Worm (Caenorhabditis elegans) whole organism, L2 larva: ENCODE data around the gene set-2.
A peak's percentile ranks its signal among the peaks of the same experiment; 100 is the strongest.

Experiments used
- C34F6.9 ChIP-seq: fragments of 150-350 bp; optimal IDR thresholded peaks from 2 replicates; lab custom pipeline; 2014; ENCODE audit warnings: missing biosample characterization, missing genetic modification characterization
- F13H6.1 ChIP-seq: sonication (generic microtip); optimal IDR thresholded peaks from 2 replicates; lab custom pipeline; 2016; ENCODE audit warnings: missing genetic modification characterization, missing compliant biosample characterization
- Y55F3AM.14 ChIP-seq: fragments of 200-800 bp; sonication (Bioruptor generic); optimal IDR thresholded peaks from 2 replicates; lab custom pipeline; 2018; ENCODE audit warnings: mild to moderate bottlenecking, missing genetic modification characterization, missing compliant biosample characterization
- ZK546.5 ChIP-seq: sonication (generic microtip); optimal IDR thresholded peaks from 2 replicates; lab custom pipeline; 2017; ENCODE audit warnings: missing biosample characterization, missing genetic modification characterization
- alr-1 ChIP-seq: fragments of 150-350 bp; optimal IDR thresholded peaks from 2 replicates; lab custom pipeline; 2014; ENCODE audit warnings: missing biosample characterization, missing genetic modification characterization
- aly-2 ChIP-seq: fragments of 150-350 bp; optimal IDR thresholded peaks from 2 replicates; lab custom pipeline; 2014; ENCODE audit warnings: missing biosample characterization, missing genetic modification characterization
- ama-1 ChIP-seq: fragments of 150-350 bp; optimal IDR thresholded peaks from 2 replicates; lab custom pipeline; 2018; ENCODE audit warnings: inconsistent platforms
- blmp-1 ChIP-seq: sonication (generic microtip); optimal IDR thresholded peaks from 2 replicates; lab custom pipeline; 2017; ENCODE audit warnings: missing genetic modification characterization, mild to moderate bottlenecking, missing compliant biosample characterization, antibody characterized with exemption, moderate library complexity; ENCODE audit not compliant: insufficient read depth
- crh-2 ChIP-seq: sonication (generic microtip); optimal IDR thresholded peaks from 2 replicates; lab custom pipeline; 2017; ENCODE audit warnings: missing biosample characterization, missing genetic modification characterization
- dmd-4 ChIP-seq: sonication (generic microtip); optimal IDR thresholded peaks from 2 replicates; lab custom pipeline; 2017; ENCODE audit warnings: missing biosample characterization, missing genetic modification characterization
- elt-3 ChIP-seq: sonication (generic microtip); optimal IDR thresholded peaks from 2 replicates; lab custom pipeline; 2017; ENCODE audit warnings: missing biosample characterization, missing genetic modification characterization
- fos-1 ChIP-seq: fragments of 150-350 bp; optimal IDR thresholded peaks from 2 replicates; lab custom pipeline; 2014; ENCODE audit warnings: missing biosample characterization, missing genetic modification characterization
- gmeb-1 ChIP-seq: fragments of 150-350 bp; optimal IDR thresholded peaks from 2 replicates; lab custom pipeline; 2014; ENCODE audit warnings: missing biosample characterization, missing genetic modification characterization
- lin-11 ChIP-seq: fragments of 150-350 bp; sonication (generic microtip); optimal IDR thresholded peaks from 2 replicates; lab custom pipeline; 2014; ENCODE audit warnings: missing biosample characterization, missing genetic modification characterization, inconsistent platforms, mixed read lengths
- lin-13 ChIP-seq: fragments of 150-350 bp; optimal IDR thresholded peaks from 2 replicates; lab custom pipeline; 2014; ENCODE audit warnings: missing biosample characterization, missing genetic modification reagents, missing genetic modification characterization
- lsy-2 ChIP-seq, 2 experiments: fragments of 150-350 bp in 1 of 2; sonication (generic microtip) in 1 of 2; optimal IDR thresholded peaks; 2 replicates each; lab custom pipeline; 2014 to 2017; ENCODE audit warnings: missing biosample characterization in 2 of 2, missing genetic modification characterization in 2 of 2
- mab-5 ChIP-seq: fragments of 150-350 bp; optimal IDR thresholded peaks from 2 replicates; lab custom pipeline; 2014; ENCODE audit warnings: missing biosample characterization, missing genetic modification characterization
- mbf-1 ChIP-seq: sonication (generic microtip); optimal IDR thresholded peaks from 2 replicates; lab custom pipeline; 2017; ENCODE audit warnings: missing biosample characterization, missing genetic modification characterization
- nhr-10 ChIP-seq: sonication (generic microtip); optimal IDR thresholded peaks from 2 replicates; lab custom pipeline; 2017; ENCODE audit warnings: missing biosample characterization, missing genetic modification characterization
- nhr-12 ChIP-seq: fragments of 150-350 bp; optimal IDR thresholded peaks from 2 replicates; lab custom pipeline; 2014; ENCODE audit warnings: missing biosample characterization, missing genetic modification characterization
- nhr-129 ChIP-seq: fragments of 150-350 bp; optimal IDR thresholded peaks from 2 replicates; lab custom pipeline; 2014; ENCODE audit warnings: missing biosample characterization, missing genetic modification characterization
- nhr-21 ChIP-seq: fragments of 150-350 bp; optimal IDR thresholded peaks from 2 replicates; lab custom pipeline; 2014; ENCODE audit warnings: missing biosample characterization, missing genetic modification characterization
- nhr-25 ChIP-seq: fragments of 150-350 bp; sonication (generic microtip); optimal IDR thresholded peaks from 3 replicates; lab custom pipeline; 2014; ENCODE audit warnings: missing biosample characterization, missing genetic modification characterization
- nhr-77 ChIP-seq: fragments of 150-350 bp; optimal IDR thresholded peaks from 2 replicates; lab custom pipeline; 2014; ENCODE audit warnings: missing biosample characterization, missing genetic modification characterization
- peb-1 ChIP-seq: fragments of 150-350 bp; optimal IDR thresholded peaks from 2 replicates; lab custom pipeline; 2014; ENCODE audit warnings: missing biosample characterization, missing genetic modification characterization
- sem-4 ChIP-seq: fragments of 150-350 bp; optimal IDR thresholded peaks from 2 replicates; lab custom pipeline; 2014; ENCODE audit warnings: missing biosample characterization, missing genetic modification reagents, missing genetic modification characterization
- sma-3 ChIP-seq: sonication (generic microtip); optimal IDR thresholded peaks from 2 replicates; lab custom pipeline; 2016; ENCODE audit warnings: missing genetic modification reagents, missing genetic modification characterization, missing compliant biosample characterization
- sma-9 ChIP-seq, 2 experiments: fragments of 150-350 bp in 1 of 2; sonication (generic microtip) in 1 of 2; optimal IDR thresholded peaks; 2 replicates each; lab custom pipeline; 2014 to 2016; ENCODE audit warnings: missing genetic modification characterization in 2 of 2, mild to moderate bottlenecking in 1 of 2, missing biosample characterization in 1 of 2, missing compliant biosample characterization in 1 of 2, missing genetic modification reagents in 1 of 2, moderate library complexity in 1 of 2
- unc-55 ChIP-seq: fragments of 150-350 bp; sonication (generic microtip); optimal IDR thresholded peaks from 3 replicates; lab custom pipeline; 2014; ENCODE audit warnings: missing biosample characterization, missing genetic modification reagents, missing genetic modification characterization
- unc-62 ChIP-seq: fragments of 150-350 bp; optimal IDR thresholded peaks from 2 replicates; lab custom pipeline; 2014; ENCODE audit warnings: missing biosample characterization, missing genetic modification reagents, missing genetic modification characterization
- zag-1 ChIP-seq: fragments of 150-350 bp; optimal IDR thresholded peaks from 2 replicates; lab custom pipeline; 2014; ENCODE audit warnings: missing biosample characterization, missing genetic modification characterization
- ztf-1 ChIP-seq: fragments of 200-800 bp; sonication (Bioruptor generic); conservative IDR thresholded peaks from 2 replicates; pipeline ENCODE4 v1.3.6; 2022; ENCODE audit warnings: missing genetic modification characterization, missing compliant biosample characterization
- ztf-4 ChIP-seq: fragments of 150-350 bp; optimal IDR thresholded peaks from 2 replicates; lab custom pipeline; 2014; ENCODE audit warnings: missing biosample characterization, missing genetic modification characterization

Gene set-2

ce11 chrIII:4887291-4887690 is 42.7 kb downstream of the set-2 start, which contains the start of gene clec-6:
Gene clec-6, minus strand, starts transcription at chrIII:4887444.
- peak; percentile 84 for TF ChIP-seq fos-1
- no peak for TF ChIP-seq peb-1 (tag; lab: Kevin White, UChicago)
- TF ChIP-seq, all 48 proteins: peak for 1

ce11 chrIII:4883429-4883828 is 46.6 kb downstream of the set-2 start, which contains the start of gene clec-5:
Gene clec-5, minus strand, starts transcription at chrIII:4883606.
- TF ChIP-seq fos-1 (peak; percentile 77), lsy-2 (tag; optimal IDR thresholded peaks at IDR 0.05; lab: Kevin White, UChicago) (no peak)

- TF ChIP-seq peb-1 (tag; lab: Kevin White, UChicago) (no peak), fos-1 (peak; percentile 24)
Observed at ce11 chrIII:4881955-4882354, 48.0 kb downstream of the set-2 start.

ce11 chrIII:4879445-4879844 is 50.6 kb downstream of the set-2 start, which contains the start of gene C35D10.1:
Gene C35D10.1, plus strand, starts transcription at chrIII:4879745.
- TF ChIP-seq lin-11 (tag; lab: Kevin White, UChicago), result no peak
- TF ChIP-seq mbf-1 (tag; lab: Kevin White, UChicago), result no peak
- no peak for TF ChIP-seq Y55F3AM.14 (GFP tag; lab: Kevin White, UChicago)
- no peak for TF ChIP-seq lin-13 (GFP tag; lab: Kevin White, UChicago)
- TF ChIP-seq nhr-10 (tag; lab: Kevin White, UChicago), result no peak
- no peak for TF ChIP-seq nhr-21 (tag; lab: Kevin White, UChicago)
- TF ChIP-seq zag-1, result no peak
- no peak for TF ChIP-seq blmp-1
- TF ChIP-seq ztf-4 (tag; lab: Kevin White, UChicago), result no peak
- TF ChIP-seq ama-1 (lab: Kevin White, UChicago), result no peak
- no peak for TF ChIP-seq dmd-4 (tag; lab: Kevin White, UChicago)
- TF ChIP-seq ZK546.5 (tag; lab: Kevin White, UChicago), result no peak

- TF ChIP-seq mab-5, result peak; percentile 15
- TF ChIP-seq nhr-129 (tag; lab: Kevin White, UChicago), result peak; percentile 54
- TF ChIP-seq unc-62 (GFP tag; lab: Kevin White, UChicago), result no peak
- TF ChIP-seq nhr-12 (tag; lab: Kevin White, UChicago), result no peak
- peak; percentile 71 for TF ChIP-seq unc-55 (GFP tag; lab: Kevin White, UChicago)
- no peak for TF ChIP-seq elt-3
- TF ChIP-seq nhr-77 (tag; lab: Kevin White, UChicago), result no peak
- TF ChIP-seq nhr-25, result no peak
- peak; percentile 15 for TF ChIP-seq crh-2
- no peak for TF ChIP-seq sma-9 (GFP tag; optimal IDR thresholded peaks at IDR 0.05; lab: Kevin White, UChicago)
- TF ChIP-seq sma-9 (tag; optimal IDR thresholded peaks at IDR 0.05; lab: Kevin White, UChicago), result no peak
- TF ChIP-seq C34F6.9 (tag; lab: Kevin White, UChicago), result peak; percentile 66
- TF ChIP-seq F13H6.1 (tag; lab: Kevin White, UChicago), result peak; percentile 1
- TF ChIP-seq lsy-2 (tag; optimal IDR thresholded peaks at IDR 0.05; lab: Kevin White, UChicago), result peak in 1 of 2 experiments; percentile 70
- no peak for TF ChIP-seq Y55F3AM.14 (GFP tag; lab: Kevin White, UChicago)
- TF ChIP-seq sem-4 (tag; lab: Kevin White, UChicago), result no peak
- TF ChIP-seq ztf-1 (GFP tag; lab: Robert Waterston, UW), result no peak
- no peak for TF ChIP-seq peb-1 (tag; lab: Kevin White, UChicago)
- TF ChIP-seq sma-3 (GFP tag; lab: Kevin White, UChicago), result peak; percentile 13
- peak; percentile 88 for TF ChIP-seq gmeb-1 (tag; lab: Kevin White, UChicago)
- no peak for TF ChIP-seq ZK546.5 (tag; lab: Kevin White, UChicago)
- no peak for TF ChIP-seq aly-2 (tag; lab: Kevin White, UChicago)
- peak; percentile 68 for TF ChIP-seq fos-1
- no peak for TF ChIP-seq alr-1
Observed at ce11 chrIII:4878281-4878680, 51.7 kb downstream of the set-2 start, which contains the start of the genes tost-1 and arx-6. Gene tost-1, minus strand, starts transcription at chrIII:4878311. Gene arx-6, plus strand, starts transcription at chrIII:4878658.

ce11 chrIII:4875663-4876062 is 54.3 kb downstream of the set-2 start:
- TF ChIP-seq C34F6.9 (tag; lab: Kevin White, UChicago) (peak; percentile 49), sma-9 (GFP tag; optimal IDR thresholded peaks at IDR 0.05; lab: Kevin White, UChicago) (peak; percentile 9), sma-9 (tag; optimal IDR thresholded peaks at IDR 0.05; lab: Kevin White, UChicago) (no peak), aly-2 (tag; lab: Kevin White, UChicago) (no peak), unc-55 (GFP tag; lab: Kevin White, UChicago) (no peak), nhr-129 (tag; lab: Kevin White, UChicago) (peak; percentile 50), nhr-25 (no peak), crh-2 (no peak), lin-11 (tag; lab: Kevin White, UChicago) (peak; percentile 4), unc-62 (GFP tag; lab: Kevin White, UChicago) (no peak)
